Worm (Caenorhabditis elegans) whole organism, L4 larva: Measurements from ENCODE around the gene Y67D8B.5.

Experiments used
- F37D6.2 ChIP-seq: sonication (generic microtip); optimal IDR thresholded peaks from 2 replicates; lab custom pipeline; 2016; ENCODE audit warnings: mild to moderate bottlenecking, missing genetic modification characterization, missing compliant biosample characterization
- Y75B8A.6 ChIP-seq: fragments of 200-800 bp; sonication (Bioruptor generic); IDR thresholded peaks from 2 replicates; pipeline ENCODE4 v1.3.6; 2022; ENCODE audit warnings: missing genetic modification reagents, missing genetic modification characterization, missing compliant biosample characterization
- ZK337.2 ChIP-seq: fragments of 200-800 bp; sonication (Bioruptor generic); IDR thresholded peaks from 2 replicates; pipeline ENCODE4 v1.3.6; 2022; ENCODE audit warnings: missing genetic modification reagents, missing genetic modification characterization, missing compliant biosample characterization
- aha-1 ChIP-seq: fragments of 150-350 bp; peaks from one replicate; lab custom pipeline; 2014; ENCODE audit warnings: missing biosample characterization, missing genetic modification characterization
- daf-8 ChIP-seq: fragments of 200-800 bp; sonication (Bioruptor generic); IDR thresholded peaks from 2 replicates; pipeline ENCODE4 v1.3.6; 2022; ENCODE audit warnings: missing genetic modification characterization, missing compliant biosample characterization
- lin-13 ChIP-seq: fragments of 150-350 bp; optimal IDR thresholded peaks from 2 replicates; lab custom pipeline; 2014; ENCODE audit warnings: missing biosample characterization, missing genetic modification reagents, missing genetic modification characterization
- lin-39 ChIP-seq: fragments of 150-350 bp; optimal IDR thresholded peaks from 2 replicates; lab custom pipeline; 2014; ENCODE audit warnings: missing biosample characterization, missing genetic modification reagents, missing genetic modification characterization
- lsy-2 ChIP-seq, 2 experiments: fragments of 150-350 bp in 1 of 2; sonication (generic microtip) in 1 of 2; optimal IDR thresholded peaks; 2 replicates each; lab custom pipeline; 2014 to 2017; ENCODE audit warnings: missing biosample characterization in 2 of 2, missing genetic modification characterization in 2 of 2
- nhr-237 ChIP-seq: sonication (generic microtip); optimal IDR thresholded peaks from 2 replicates; lab custom pipeline; 2017; ENCODE audit warnings: missing biosample characterization, missing genetic modification characterization

- TF ChIP-seq lin-39 (tag; lab: Kevin White, UChicago) (no peak), aha-1 (tag; lab: Kevin White, UChicago) (peak; percentile 57), nhr-237 (tag; lab: Kevin White, UChicago) (no peak), ZK337.2 (GFP tag; lab: Robert Waterston, UW) (no peak), lin-13 (no peak), Y75B8A.6 (GFP tag; lab: Robert Waterston, UW) (no peak), lsy-2 (tag; optimal IDR thresholded peaks at IDR 0.05; lab: Kevin White, UChicago) (no peak), daf-8 (GFP tag; lab: Robert Waterston, UW) (no peak), F37D6.2 (tag; lab: Kevin White, UChicago) (no peak)
Observed at ce11 chrIV:3246873-3247272, 44.7 kb downstream of the Y67D8B.5 start.
